Worm (Caenorhabditis elegans) whole organism, young adult: Measurements from ENCODE around the gene lir-1.

Source experiments
- B0019.2 ChIP-seq: fragments of 200-800 bp; sonication (Bioruptor generic); conservative IDR thresholded peaks from 2 replicates; pipeline ENCODE4 v1.3.6; 2022; ENCODE audit warnings: missing genetic modification reagents, missing genetic modification characterization, missing compliant biosample characterization
- B0261.1 ChIP-seq: sonication (generic microtip); optimal IDR thresholded peaks from 2 replicates; lab custom pipeline; 2016; ENCODE audit warnings: mild to moderate bottlenecking, missing genetic modification characterization, moderate library complexity, missing compliant biosample characterization
- C06A6.2 ChIP-seq: fragments of 200-800 bp; sonication (Bioruptor generic); conservative IDR thresholded peaks from 2 replicates; pipeline ENCODE4 v1.3.6; 2022; ENCODE audit warnings: missing genetic modification characterization, missing compliant biosample characterization
- D2030.7 ChIP-seq: fragments of 200-800 bp; sonication (Bioruptor generic); IDR thresholded peaks from 2 replicates; pipeline ENCODE4 v1.3.6; 2022; ENCODE audit warnings: missing genetic modification reagents, missing genetic modification characterization, missing compliant biosample characterization
- F10E7.11 ChIP-seq: sonication (generic microtip); optimal IDR thresholded peaks from 2 replicates; lab custom pipeline; 2017; ENCODE audit warnings: mild to moderate bottlenecking, missing genetic modification characterization, moderate library complexity, missing compliant biosample characterization
- F22D6.2 ChIP-seq: sonication (generic microtip); optimal IDR thresholded peaks from 2 replicates; lab custom pipeline; 2016; ENCODE audit warnings: mild to moderate bottlenecking, missing genetic modification characterization, missing compliant biosample characterization
- F33H1.4 ChIP-seq: fragments of 200-800 bp; sonication (Bioruptor generic); IDR thresholded peaks from 2 replicates; pipeline ENCODE4 v1.3.6; 2022; ENCODE audit warnings: missing genetic modification reagents, missing genetic modification characterization, missing compliant biosample characterization
- F49E8.2 ChIP-seq: sonication (generic microtip); optimal IDR thresholded peaks from 3 replicates; lab custom pipeline; 2017; ENCODE audit warnings: missing genetic modification characterization, mild to moderate bottlenecking, missing compliant biosample characterization, antibody characterized with exemption, moderate library complexity; ENCODE audit not compliant: insufficient read depth
- F52B5.7 ChIP-seq: sonication (generic microtip); optimal IDR thresholded peaks from 2 replicates; lab custom pipeline; 2016; ENCODE audit warnings: mild to moderate bottlenecking, missing genetic modification characterization, missing compliant biosample characterization
- Y53F4B.3 ChIP-seq: fragments of 200-800 bp; sonication (Bioruptor generic); IDR thresholded peaks from 2 replicates; pipeline ENCODE4 v1.3.6; 2022; ENCODE audit warnings: missing genetic modification reagents, missing genetic modification characterization, missing compliant biosample characterization
- Y56A3A.18 ChIP-seq: fragments of 200-800 bp; sonication (Bioruptor generic); IDR thresholded peaks from 2 replicates; pipeline ENCODE4 v1.3.6; 2022; ENCODE audit warnings: missing genetic modification reagents, missing genetic modification characterization, missing compliant biosample characterization
- Y95B8A.8 ChIP-seq: fragments of 200-800 bp; sonication (Bioruptor generic); IDR thresholded peaks from 2 replicates; pipeline ENCODE4 v1.3.6; 2022; ENCODE audit warnings: missing genetic modification reagents, missing genetic modification characterization, missing compliant biosample characterization
- ama-1 ChIP-seq, 3 experiments: fragments of 150-350 bp in 1 of 3; sonication (generic microtip) in 2 of 3; optimal IDR thresholded peaks; 2 replicates each; lab custom pipeline; 2014 to 2018; ENCODE audit warnings: missing biosample characterization in 2 of 3, missing genetic modification characterization in 2 of 3, missing genetic modification reagents in 2 of 3
- attf-3 ChIP-seq: fragments of 200-800 bp; sonication (Bioruptor generic); conservative IDR thresholded peaks from 2 replicates; pipeline ENCODE4 v1.3.6; 2022; ENCODE audit warnings: missing genetic modification reagents, missing genetic modification characterization, missing compliant biosample characterization
- ceh-100 ChIP-seq: fragments of 200-800 bp; sonication (Bioruptor generic); IDR thresholded peaks from 2 replicates; pipeline ENCODE4 v1.3.6; 2022; ENCODE audit warnings: missing genetic modification reagents, missing genetic modification characterization, missing compliant biosample characterization
- ceh-40 ChIP-seq: fragments of 200-800 bp; sonication (Bioruptor generic); IDR thresholded peaks from 2 replicates; pipeline ENCODE4 v1.3.6; 2022; ENCODE audit warnings: missing genetic modification characterization, missing compliant biosample characterization
- die-1 ChIP-seq: sonication (generic microtip); optimal IDR thresholded peaks from 2 replicates; lab custom pipeline; 2016; ENCODE audit warnings: missing genotype, mild to moderate bottlenecking, missing genetic modification characterization, missing compliant biosample characterization
- dox-1 ChIP-seq: fragments of 200-800 bp; sonication (Bioruptor generic); IDR thresholded peaks from 2 replicates; pipeline ENCODE4 v1.3.6; 2022; ENCODE audit warnings: missing genetic modification reagents, missing genetic modification characterization, missing compliant biosample characterization
- dpl-1 ChIP-seq: fragments of 150-350 bp; optimal IDR thresholded peaks from 2 replicates; lab custom pipeline; 2014; ENCODE audit warnings: missing biosample characterization, missing genetic modification reagents, missing genetic modification characterization
- ekl-4 ChIP-seq: fragments of 200-800 bp; sonication (Bioruptor generic); IDR thresholded peaks from 2 replicates; pipeline ENCODE4 v1.3.6; 2022; ENCODE audit warnings: missing genetic modification reagents, missing genetic modification characterization, missing compliant biosample characterization
- him-1 ChIP-seq: sonication (generic microtip); optimal IDR thresholded peaks from 2 replicates; lab custom pipeline; 2016; ENCODE audit warnings: missing genotype, missing genetic modification reagents, missing genetic modification characterization, missing compliant biosample characterization
- hmg-1.2 ChIP-seq: fragments of 200-800 bp; sonication (Bioruptor generic); IDR thresholded peaks from 2 replicates; pipeline ENCODE4 v1.3.6; 2022; ENCODE audit warnings: missing genetic modification reagents, missing genetic modification characterization, missing compliant biosample characterization
- hmg-20 ChIP-seq: fragments of 200-800 bp; sonication (Bioruptor generic); IDR thresholded peaks from 2 replicates; pipeline ENCODE4 v1.3.6; 2022; ENCODE audit warnings: missing genetic modification reagents, missing genetic modification characterization, missing compliant biosample characterization
- hsf-1 ChIP-seq: fragments of 200-800 bp; sonication (Bioruptor generic); IDR thresholded peaks from 2 replicates; pipeline ENCODE4 v1.3.6; 2022; ENCODE audit warnings: missing genetic modification reagents, missing genetic modification characterization, missing compliant biosample characterization
- lag-1 ChIP-seq: fragments of 200-800 bp; sonication (Bioruptor generic); IDR thresholded peaks from 2 replicates; pipeline ENCODE4 v1.3.6; 2022; ENCODE audit warnings: missing genetic modification reagents, missing genetic modification characterization, missing compliant biosample characterization
- lin-35 ChIP-seq, 3 experiments: fragments of 150-350 bp in 2 of 3; sonication (generic microtip) in 1 of 3; optimal IDR thresholded peaks; 2 replicates each; lab custom pipeline; 2014 to 2018; ENCODE audit warnings: missing biosample characterization in 3 of 3, missing genetic modification characterization in 3 of 3, missing genetic modification reagents in 3 of 3
- lir-1 ChIP-seq: fragments of 200-800 bp; sonication (Bioruptor generic); conservative IDR thresholded peaks from 2 replicates; pipeline ENCODE4 v1.3.6; 2022; ENCODE audit warnings: missing genetic modification reagents, missing genetic modification characterization, missing compliant biosample characterization
- lsl-1 ChIP-seq: fragments of 200-800 bp; sonication (Bioruptor generic); optimal IDR thresholded peaks from 2 replicates; lab custom pipeline; 2018; ENCODE audit warnings: mild to moderate bottlenecking, missing genetic modification characterization, moderate library complexity, missing compliant biosample characterization
- madf-3 ChIP-seq: fragments of 200-800 bp; sonication (Bioruptor generic); IDR thresholded peaks from 2 replicates; pipeline ENCODE4 v1.3.6; 2022; ENCODE audit warnings: missing genetic modification reagents, missing genetic modification characterization, missing compliant biosample characterization
- madf-8 ChIP-seq: fragments of 200-800 bp; sonication (Bioruptor generic); conservative IDR thresholded peaks from 2 replicates; pipeline ENCODE4 v1.3.6; 2022; ENCODE audit warnings: missing genetic modification reagents, missing genetic modification characterization, missing compliant biosample characterization
- mcd-1 ChIP-seq: fragments of 200-800 bp; sonication (Bioruptor generic); IDR thresholded peaks from 2 replicates; pipeline ENCODE4 v1.3.6; 2022; ENCODE audit warnings: missing genetic modification reagents, missing genetic modification characterization, missing compliant biosample characterization
- mel-28 ChIP-seq: sonication (generic microtip); optimal IDR thresholded peaks from 2 replicates; lab custom pipeline; 2016; ENCODE audit warnings: borderline replicate concordance, mild to moderate bottlenecking, missing genetic modification characterization, missing compliant biosample characterization
- mxl-1 ChIP-seq: sonication (generic microtip); optimal IDR thresholded peaks from 2 replicates; lab custom pipeline; 2016; ENCODE audit warnings: missing genetic modification characterization, missing compliant biosample characterization
- nfya-2 ChIP-seq: fragments of 200-800 bp; sonication (Bioruptor generic); IDR thresholded peaks from 2 replicates; pipeline ENCODE4 v1.3.6; 2022; ENCODE audit warnings: missing genetic modification reagents, missing genetic modification characterization, missing compliant biosample characterization
- nfyb-1 ChIP-seq: fragments of 200-800 bp; sonication (Bioruptor generic); IDR thresholded peaks from 2 replicates; pipeline ENCODE4 v1.3.6; 2022; ENCODE audit warnings: missing genetic modification reagents, missing genetic modification characterization, missing compliant biosample characterization
- nhr-90 ChIP-seq: sonication (generic microtip); optimal IDR thresholded peaks from 2 replicates; lab custom pipeline; 2016; ENCODE audit warnings: missing genotype, mild to moderate bottlenecking, missing genetic modification characterization, missing compliant biosample characterization
- pbrm-1 ChIP-seq: fragments of 200-800 bp; sonication (Bioruptor generic); IDR thresholded peaks from 2 replicates; pipeline ENCODE4 v1.3.6; 2022; ENCODE audit warnings: missing genetic modification reagents, missing genetic modification characterization, missing compliant biosample characterization
- rcor-1 ChIP-seq: fragments of 200-800 bp; sonication (Bioruptor generic); IDR thresholded peaks from 2 replicates; pipeline ENCODE4 v1.3.6; 2022; ENCODE audit warnings: missing genetic modification reagents, missing genetic modification characterization, missing compliant biosample characterization
- snpc-1.3 ChIP-seq: sonication (generic microtip); optimal IDR thresholded peaks from 2 replicates; lab custom pipeline; 2017; ENCODE audit warnings: missing genetic modification characterization, mild to moderate bottlenecking, missing compliant biosample characterization, antibody characterized with exemption, moderate library complexity, missing genotype, missing genetic modification reagents; ENCODE audit not compliant: insufficient read depth
- snpc-3.4 ChIP-seq: sonication (generic microtip); optimal IDR thresholded peaks from 2 replicates; lab custom pipeline; 2017; ENCODE audit warnings: missing genetic modification characterization, mild to moderate bottlenecking, missing compliant biosample characterization, antibody characterized with exemption, moderate library complexity, missing genotype, missing genetic modification reagents
- snpc-4 ChIP-seq, 5 experiments: fragments of 150-350 bp in 1 of 5; sonication (generic microtip) in 4 of 5; optimal IDR thresholded peaks; 2 replicates each; lab custom pipeline; 2014 to 2018; ENCODE audit warnings: missing genetic modification characterization in 5 of 5, missing biosample characterization in 3 of 5, antibody characterized with exemption in 2 of 5, mild to moderate bottlenecking in 2 of 5, missing compliant biosample characterization in 2 of 5, missing genotype in 2 of 5, moderate library complexity in 2 of 5, missing genetic modification reagents in 1 of 5
- sptf-2 ChIP-seq: fragments of 200-800 bp; sonication (Bioruptor generic); optimal IDR thresholded peaks from 2 replicates; lab custom pipeline; 2018; ENCODE audit warnings: mild to moderate bottlenecking, missing genetic modification characterization, missing compliant biosample characterization
- tbp1 ChIP-seq: fragments of 200-800 bp; sonication (Bioruptor generic); optimal IDR thresholded peaks from 2 replicates; lab custom pipeline; 2018; ENCODE audit warnings: mild to moderate bottlenecking, missing genetic modification characterization, missing compliant biosample characterization
- unc-130 ChIP-seq: sonication (generic microtip); optimal IDR thresholded peaks from 2 replicates; lab custom pipeline; 2016; ENCODE audit warnings: missing genetic modification reagents, missing genetic modification characterization, missing compliant biosample characterization
- zfh-2 ChIP-seq: fragments of 200-800 bp; sonication (Bioruptor generic); conservative IDR thresholded peaks from 2 replicates; pipeline ENCODE4 v1.3.6; 2022; ENCODE audit warnings: missing genetic modification reagents, missing genetic modification characterization, missing compliant biosample characterization

Gene lir-1

ce11 chrII:7663704-7664660 lies 7.8 kb upstream of the lir-1 start, which contains the start of the genes F18A1.7 and rpa-1 (continued):
- TF ChIP-seq pbrm-1 (GFP tag; lab: Robert Waterston, UW) (peak; percentile 43; the same call in 1 of the 2 replicates), snpc-1.3 (tag; lab: Kevin White, UChicago) (peak; percentile 63), ceh-100 (0 out of 2 replicates have a peak, but pooled peaks have one; percentile 11), lin-35 (GFP tag; optimal IDR thresholded peaks at IDR 0.05; lab: Kevin White, UChicago) (peak in 1 of 3 experiments; percentile 81), F52B5.7 (tag; lab: Kevin White, UChicago) (no peak), lir-1 (GFP tag; lab: Robert Waterston, UW) (no peak), unc-130 (GFP tag; lab: Kevin White, UChicago) (peak; percentile 87), C06A6.2 (GFP tag; lab: Robert Waterston, UW) (no peak), dox-1 (GFP tag; lab: Robert Waterston, UW) (peak; percentile 81), ceh-40 (GFP tag; lab: Robert Waterston, UW) (no peak), B0019.2 (peak; percentile 58), lsl-1 (GFP tag; lab: Kevin White, UChicago) (peak; percentile 98), madf-8 (GFP tag; lab: Robert Waterston, UW) (peak; percentile 94), nfyb-1 (no peak), D2030.7 (peak; percentile 94), rcor-1 (GFP tag; lab: Robert Waterston, UW) (peak; percentile 92), zfh-2 (GFP tag; lab: Robert Waterston, UW) (no peak), madf-3 (GFP tag; lab: Robert Waterston, UW) (peak; percentile 80), hmg-20 (GFP tag; lab: Robert Waterston, UW) (no peak), mel-28 (no peak), nhr-90 (tag; lab: Kevin White, UChicago) (no peak), Y53F4B.3 (GFP tag; lab: Robert Waterston, UW) (no peak), F49E8.2 (peak; percentile 79), F22D6.2 (tag; lab: Kevin White, UChicago) (no peak), nfya-2 (no peak), B0261.1 (tag; lab: Kevin White, UChicago) (no peak), hmg-1.2 (GFP tag; lab: Robert Waterston, UW) (peak; percentile 57; the same call in 1 of the 2 replicates), hsf-1 (GFP tag; lab: Robert Waterston, UW) (peak; percentile 82), snpc-3.4 (peak; percentile 79), Y95B8A.8 (GFP tag; lab: Robert Waterston, UW) (0 out of 2 replicates have a peak, but pooled peaks have one; percentile 66), attf-3 (GFP tag; lab: Robert Waterston, UW) (no peak), dpl-1 (peak; percentile 91), him-1 (no peak), ama-1 (optimal IDR thresholded peaks at IDR 0.05; lab: Kevin White, UChicago) (no peak), ama-1 (GFP tag; optimal IDR thresholded peaks at IDR 0.05; lab: Kevin White, UChicago) (no peak), die-1 (tag; lab: Kevin White, UChicago) (no peak), snpc-4 (GFP tag; optimal IDR thresholded peaks at IDR 0.05; lab: Kevin White, UChicago) (peak; percentile 5), snpc-4 (tag; optimal IDR thresholded peaks at IDR 0.05; lab: Kevin White, UChicago) (peak in 1 of 4 experiments; percentile 41), sptf-2 (GFP tag; lab: Kevin White, UChicago) (no peak), F10E7.11 (tag; lab: Kevin White, UChicago) (no peak), mcd-1 (peak; percentile 48), lag-1 (GFP tag; lab: Robert Waterston, UW) (no peak), tbp1 (GFP tag; lab: Kevin White, UChicago) (peak; percentile 33), F33H1.4 (GFP tag; lab: Robert Waterston, UW) (peak; percentile 97), Y56A3A.18 (GFP tag; lab: Robert Waterston, UW) (no peak), ekl-4 (GFP tag; lab: Robert Waterston, UW) (peak; percentile 76), mxl-1 (tag; lab: Kevin White, UChicago) (no peak)
